Fruit fly (Drosophila melanogaster) whole organism, prepupa: ENCODE results near the gene CG16986.

ENCODE experiments used
- CG11762 ChIP-seq: fragments of 200-800 bp; sonication (Bioruptor generic); optimal IDR thresholded peaks from 3 replicates; lab custom pipeline; 2016; ENCODE audit warnings: missing biosample characterization, missing genetic modification characterization; ENCODE audit not compliant: insufficient read depth
- CG3919 ChIP-seq: fragments of 200-800 bp; sonication (Bioruptor generic); optimal IDR thresholded peaks from 3 replicates; lab custom pipeline; 2016; ENCODE audit warnings: missing biosample characterization, missing genetic modification characterization
- CG6276 ChIP-seq: fragments of 200-800 bp; sonication (Bioruptor generic); optimal IDR thresholded peaks from 2 replicates; lab custom pipeline; 2017; ENCODE audit warnings: missing biosample characterization, mild to moderate bottlenecking, missing genetic modification characterization
- CG7368 ChIP-seq: fragments of 200-800 bp; sonication (Bioruptor generic); optimal IDR thresholded peaks from 3 replicates; lab custom pipeline; 2016; ENCODE audit warnings: missing biosample characterization, missing genetic modification characterization
- CG9139 ChIP-seq: fragments of 200-800 bp; sonication (Bioruptor generic); optimal IDR thresholded peaks from 3 replicates; lab custom pipeline; 2017; ENCODE audit warnings: missing biosample characterization, mild to moderate bottlenecking, missing genetic modification characterization
- Ets21C ChIP-seq: fragments of 200-800 bp; sonication (Bioruptor generic); optimal IDR thresholded peaks from 3 replicates; lab custom pipeline; 2016; ENCODE audit warnings: missing biosample characterization, missing genetic modification characterization
- Gug ChIP-seq: fragments of 200-800 bp; sonication (Bioruptor generic); IDR thresholded peaks from 2 replicates; pipeline ENCODE4 v1.3.6; 2022; ENCODE audit warnings: missing biosample characterization, missing genetic modification characterization

- TF ChIP-seq Ets21C (no peak), CG3919 (no peak), CG11762 (GFP tag; lab: Kevin White, UChicago) (no peak), CG6276 (GFP tag; lab: Kevin White, UChicago) (no peak), Gug (GFP tag; lab: Robert Waterston, UW) (no peak), CG9139 (GFP tag; lab: Kevin White, UChicago) (no peak), CG7368 (GFP tag; lab: Kevin White, UChicago) (no peak)
Observed at dm6 chr3L:2588306-2588705, 11.8 kb upstream of the CG16986 start.
